Worm (Caenorhabditis elegans): ENCODE measurements around the gene C41G11.1.

- TF ChIP-seq lin-35 (GFP tag; optimal IDR thresholded peaks at IDR 0.05) (no peak), ama-1 (optimal IDR thresholded peaks at IDR 0.05) (no peak), ama-1 (GFP tag; optimal IDR thresholded peaks at IDR 0.05) (no peak), F55B11.4 (tag; optimal IDR thresholded peaks at IDR 0.05; ENCODE audit: borderline replicate concordance, insufficient read depth) (no peak), C17E4.6 (GFP tag; IDR thresholded peaks at IDR 0.05) (no peak), hsf-1 (GFP tag; IDR thresholded peaks at IDR 0.05) (no peak), ceh-40 (GFP tag; IDR thresholded peaks at IDR 0.05) (no peak), him-1 (tag; optimal IDR thresholded peaks at IDR 0.05) (no peak), unc-62 (GFP tag; optimal IDR thresholded peaks at IDR 0.05) (no peak), snpc-4 (GFP tag; optimal IDR thresholded peaks at IDR 0.05) (no peak), snpc-4 (tag; optimal IDR thresholded peaks at IDR 0.05) (no peak), B0336.3 (GFP tag; IDR thresholded peaks at IDR 0.05) (no peak), madf-6 (GFP tag; IDR thresholded peaks at IDR 0.05) (no peak), nhr-80 (tag; optimal IDR thresholded peaks at IDR 0.05) (no peak), Y53G8AR.9 (GFP tag; conservative IDR thresholded peaks at IDR 0.05) (no peak), T26A5.8 (tag; optimal IDR thresholded peaks at IDR 0.05) (no peak)
These were observed 9.4 kb downstream of the C41G11.1 start, which contains the start of gene cat-1 for ce11 chrX:5710637-5711036.
